Fruit fly (Drosophila melanogaster) whole organism, embryonic: Measurements from ENCODE around the gene pot.

Experiments used
- Atf6 ChIP-seq: fragments of 200-800 bp; sonication (Bioruptor generic); IDR thresholded peaks from 2 replicates; pipeline ENCODE4 v1.3.6; 2022; ENCODE audit warnings: missing biosample characterization, missing genetic modification characterization
- B-H1 ChIP-seq: fragments of 200-800 bp; sonication (Bioruptor generic); IDR thresholded peaks from 3 replicates; pipeline ENCODE4 v1.3.6; 2022; ENCODE audit warnings: missing biosample characterization, missing genetic modification characterization
- CG10565 ChIP-seq: fragments of 200-800 bp; sonication (Bioruptor generic); optimal IDR thresholded peaks from 3 replicates; lab custom pipeline; 2016; ENCODE audit warnings: missing biosample characterization, mild to moderate bottlenecking, missing genetic modification characterization
- CG11085 ChIP-seq: fragments of 200-800 bp; sonication (Bioruptor generic); IDR thresholded peaks from 2 replicates; pipeline ENCODE4 v1.3.6; 2022; ENCODE audit warnings: missing biosample characterization, missing genetic modification characterization
- CG12071 ChIP-seq: fragments of 200-800 bp; sonication (Bioruptor generic); optimal IDR thresholded peaks from 3 replicates; lab custom pipeline; 2018; ENCODE audit warnings: missing biosample characterization, mild to moderate bottlenecking, missing genetic modification characterization
- CG13287 ChIP-seq: fragments of 200-800 bp; sonication (Bioruptor generic); IDR thresholded peaks from 2 replicates; pipeline ENCODE4 v1.3.6; 2022; ENCODE audit warnings: missing biosample characterization, missing genetic modification characterization; ENCODE audit not compliant: partially characterized antibody
- CG13775 ChIP-seq: fragments of 200-800 bp; sonication (Bioruptor generic); optimal IDR thresholded peaks from 3 replicates; lab custom pipeline; 2017; ENCODE audit warnings: missing biosample characterization, mild to moderate bottlenecking, missing genetic modification characterization
- CG17359 ChIP-seq: fragments of 200-800 bp; sonication (Bioruptor generic); optimal IDR thresholded peaks from 3 replicates; lab custom pipeline; 2018; ENCODE audit warnings: missing biosample characterization, mild to moderate bottlenecking, missing genetic modification characterization, moderate library complexity
- CG17361 ChIP-seq: fragments of 200-800 bp; sonication (Bioruptor generic); IDR thresholded peaks from 3 replicates; pipeline ENCODE4 v1.3.6; 2022; ENCODE audit warnings: missing biosample characterization, missing genetic modification characterization
- CG2120 ChIP-seq: fragments of 200-800 bp; sonication (Bioruptor generic); optimal IDR thresholded peaks from 3 replicates; lab custom pipeline; 2016; ENCODE audit warnings: missing biosample characterization, missing genetic modification characterization
- CG2712 ChIP-seq: fragments of 200-800 bp; optimal IDR thresholded peaks from 3 replicates; lab custom pipeline; 2019; ENCODE audit warnings: missing biosample characterization, mild to moderate bottlenecking, missing genetic modification characterization, moderate library complexity
- CG2875 ChIP-seq: fragments of 200-800 bp; sonication (Bioruptor generic); optimal IDR thresholded peaks from 2 replicates; lab custom pipeline; 2017; ENCODE audit warnings: missing biosample characterization, mild to moderate bottlenecking, missing genetic modification characterization, missing genetic modification reagents
- CG31224 ChIP-seq: fragments of 200-800 bp; sonication (Bioruptor generic); IDR thresholded peaks from 2 replicates; pipeline ENCODE4 v1.3.6; 2022; ENCODE audit warnings: missing biosample characterization, missing genetic modification characterization
- CG32772 ChIP-seq: fragments of 200-800 bp; sonication (Bioruptor generic); IDR thresholded peaks from 2 replicates; pipeline ENCODE4 v1.3.6; 2022; ENCODE audit warnings: missing biosample characterization, missing genetic modification characterization
- CG33213 ChIP-seq: fragments of 200-800 bp; sonication (Bioruptor generic); optimal IDR thresholded peaks from 3 replicates; lab custom pipeline; 2016; ENCODE audit warnings: missing biosample characterization, missing genetic modification characterization
- CG3847 ChIP-seq: fragments of 200-800 bp; sonication (Bioruptor generic); IDR thresholded peaks from 2 replicates; pipeline ENCODE4 v1.3.6; 2022; ENCODE audit warnings: missing biosample characterization, missing genetic modification characterization
- CG5245 ChIP-seq: fragments of 200-800 bp; sonication (Bioruptor generic); optimal IDR thresholded peaks from 3 replicates; lab custom pipeline; 2016; ENCODE audit warnings: missing biosample characterization, missing genetic modification characterization
- CG6272 ChIP-seq: fragments of 200-800 bp; sonication (Bioruptor generic); IDR thresholded peaks from 2 replicates; pipeline ENCODE4 v1.3.6; 2022; ENCODE audit warnings: missing biosample characterization, missing genetic modification characterization
- Camta ChIP-seq: fragments of 200-800 bp; sonication (Bioruptor generic); optimal IDR thresholded peaks from 2 replicates; lab custom pipeline; 2016; ENCODE audit warnings: missing biosample characterization, missing genetic modification characterization
- Doc3 ChIP-seq: fragments of 200-800 bp; sonication (Bioruptor generic); IDR thresholded peaks from 3 replicates; pipeline ENCODE4 v1.3.6; 2022; ENCODE audit warnings: missing biosample characterization, missing genetic modification characterization; ENCODE audit not compliant: partially characterized antibody
- Dref ChIP-seq: fragments of 200-800 bp; sonication (Bioruptor generic); IDR thresholded peaks from 2 replicates; pipeline ENCODE4 v1.3.6; 2022; ENCODE audit warnings: missing biosample characterization, missing genetic modification characterization
- Ets65A ChIP-seq: fragments of 200-800 bp; sonication (Bioruptor generic); peaks from one replicate; lab custom pipeline; 2016; ENCODE audit warnings: missing biosample characterization, missing genetic modification characterization
- GATAe ChIP-seq: fragments of 200-800 bp; sonication (Bioruptor generic); conservative IDR thresholded peaks from 2 replicates; pipeline ENCODE4 v1.3.6; 2022; ENCODE audit warnings: missing biosample characterization, missing genetic modification characterization
- HLH54F ChIP-seq: fragments of 200-800 bp; sonication (Bioruptor generic); optimal IDR thresholded peaks from 3 replicates; lab custom pipeline; 2016; ENCODE audit warnings: missing biosample characterization, missing genetic modification characterization
- Hmx ChIP-seq: fragments of 200-800 bp; sonication (Bioruptor generic); optimal IDR thresholded peaks from 2 replicates; lab custom pipeline; 2016; ENCODE audit warnings: missing biosample characterization, missing genetic modification characterization
- Max ChIP-seq: fragments of 200-800 bp; sonication (Bioruptor generic); optimal IDR thresholded peaks from 2 replicates; lab custom pipeline; 2016; ENCODE audit warnings: missing biosample characterization, mild to moderate bottlenecking, missing genetic modification characterization
- NC2α ChIP-seq: fragments of 200-800 bp; sonication (Bioruptor generic); optimal IDR thresholded peaks from 2 replicates; lab custom pipeline; 2016; ENCODE audit warnings: missing biosample characterization, missing genetic modification characterization
- Opbp ChIP-seq: fragments of 200-800 bp; sonication (Bioruptor generic); IDR thresholded peaks from 3 replicates; pipeline ENCODE4 v1.3.6; 2022; ENCODE audit warnings: missing biosample characterization, missing genetic modification characterization; ENCODE audit not compliant: partially characterized antibody
- Ssrp ChIP-seq: fragments of 200-800 bp; sonication (Bioruptor generic); optimal IDR thresholded peaks from 2 replicates; lab custom pipeline; 2018; ENCODE audit warnings: missing biosample characterization, mild to moderate bottlenecking, missing genetic modification characterization, moderate library complexity
- Xrp1 ChIP-seq: fragments of 200-800 bp; sonication (Bioruptor generic); IDR thresholded peaks from 2 replicates; pipeline ENCODE4 v1.3.6; 2022; ENCODE audit warnings: missing biosample characterization, missing genetic modification characterization
- al ChIP-seq: fragments of 200-800 bp; sonication (Bioruptor generic); IDR thresholded peaks from 2 replicates; pipeline ENCODE4 v1.3.6; 2022; ENCODE audit warnings: missing biosample characterization, missing genetic modification characterization
- ato ChIP-seq: fragments of 200-800 bp; sonication (Bioruptor generic); IDR thresholded peaks from 2 replicates; pipeline ENCODE4 v1.3.6; 2022; ENCODE audit warnings: missing biosample characterization, missing genetic modification characterization; ENCODE audit not compliant: partially characterized antibody
- chif ChIP-seq, 2 experiments: fragments of 200-800 bp; sonication (Bioruptor generic); optimal IDR thresholded peaks; 3 replicates each; lab custom pipeline; 2016; ENCODE audit warnings: missing biosample characterization in 2 of 2, missing genetic modification characterization in 2 of 2
- exex ChIP-seq: fragments of 200-800 bp; sonication (Bioruptor generic); optimal IDR thresholded peaks from 4 replicates; lab custom pipeline; 2018; ENCODE audit warnings: missing biosample characterization, mild to moderate bottlenecking, missing genetic modification characterization, moderate library complexity
- gsb ChIP-seq: fragments of 200-800 bp; sonication (Bioruptor generic); IDR thresholded peaks from 2 replicates; pipeline ENCODE4 v1.3.6; 2022; ENCODE audit warnings: missing biosample characterization, missing genetic modification characterization
- gsb-n ChIP-seq: fragments of 200-800 bp; sonication (Bioruptor generic); optimal IDR thresholded peaks from 3 replicates; lab custom pipeline; 2018; ENCODE audit warnings: missing biosample characterization, mild to moderate bottlenecking, missing genetic modification characterization
- hb ChIP-seq: fragments of 200-800 bp; sonication (Bioruptor generic); IDR thresholded peaks from 3 replicates; pipeline ENCODE4 v1.3.6; 2022; ENCODE audit warnings: missing biosample characterization, missing genetic modification characterization; ENCODE audit not compliant: partially characterized antibody
- hth ChIP-seq: fragments of >200 bp; optimal IDR thresholded peaks from 2 replicates; lab custom pipeline; 2017; ENCODE audit warnings: inconsistent platforms
- pan ChIP-seq, 4 experiments: fragments of >200 bp in 3 of 4; fragments of 200-800 bp in 1 of 4; sonication (Bioruptor generic) in 1 of 4; optimal IDR thresholded peaks in 3 of 4; IDR thresholded peaks in 1 of 4; 2 replicates each; pipeline versions ENCODE4 v1.3.6 to Lab custom; 2017 to 2022; ENCODE audit warnings: missing biosample characterization in 2 of 4, missing genetic modification characterization in 2 of 4, mixed read lengths in 1 of 4
- pho ChIP-seq: fragments of 200-800 bp; sonication (Bioruptor generic); optimal IDR thresholded peaks from 2 replicates; lab custom pipeline; 2016; ENCODE audit warnings: missing biosample characterization, missing genetic modification characterization
- slou ChIP-seq: fragments of 200-800 bp; sonication (Bioruptor generic); optimal IDR thresholded peaks from 3 replicates; lab custom pipeline; 2016; ENCODE audit warnings: missing biosample characterization, missing genetic modification characterization
- slp2 ChIP-seq: fragments of 200-800 bp; sonication (Bioruptor generic); optimal IDR thresholded peaks from 2 replicates; lab custom pipeline; 2016; ENCODE audit warnings: missing biosample characterization, missing genetic modification characterization
- stc ChIP-seq: fragments of 200-800 bp; sonication (Bioruptor generic); IDR thresholded peaks from 2 replicates; pipeline ENCODE4 v1.3.6; 2022; ENCODE audit warnings: missing biosample characterization, missing genetic modification characterization
- sug ChIP-seq: fragments of 200-800 bp; optimal IDR thresholded peaks from 2 replicates; lab custom pipeline; 2019; ENCODE audit warnings: missing biosample characterization, mild to moderate bottlenecking, missing genetic modification characterization, moderate library complexity
- trem ChIP-seq: fragments of 200-800 bp; optimal IDR thresholded peaks from 3 replicates; lab custom pipeline; 2019; ENCODE audit warnings: missing biosample characterization, mild to moderate bottlenecking, missing genetic modification characterization, moderate library complexity

Gene pot

DNA sequence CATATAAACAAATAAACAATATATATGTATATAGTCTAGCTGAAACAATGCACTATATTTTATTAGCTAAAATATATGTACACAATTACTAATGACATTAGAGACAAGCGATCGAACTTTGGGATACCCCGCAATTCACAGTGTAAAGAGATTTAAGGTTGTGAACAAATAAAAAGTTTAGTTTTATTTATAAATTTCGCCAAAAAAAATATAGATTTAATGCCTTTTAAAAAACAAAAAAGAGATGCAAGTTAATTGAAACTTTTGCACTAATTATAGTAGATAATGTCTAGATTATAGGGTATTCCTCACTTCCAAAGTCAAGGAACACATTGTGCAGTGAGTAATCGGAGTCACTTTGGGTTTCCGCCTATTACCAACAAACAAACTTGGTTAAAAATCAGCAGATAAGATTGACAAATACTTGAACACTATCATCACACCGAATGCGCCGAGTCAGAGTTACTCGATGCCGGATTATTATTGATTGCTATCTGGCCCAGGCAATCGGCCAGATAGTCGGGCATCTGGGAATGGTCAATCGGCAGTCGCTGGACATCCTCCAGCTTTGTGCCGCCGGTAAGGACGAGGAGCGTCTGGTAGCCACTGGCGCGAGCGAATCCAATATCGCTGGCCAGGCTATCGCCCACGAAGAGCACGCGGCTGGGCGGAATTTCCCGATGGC is 41.8 kb downstream of the pot start (continued):
- TF ChIP-seq NC2α (GFP tag; lab: Kevin White, UChicago) (no peak), Ets65A (GFP tag; lab: Kevin White, UChicago) (peak; percentile 69), Xrp1 (GFP tag; lab: Robert Waterston, UW) (no peak), CG17359 (tag; lab: Kevin White, UChicago) (no peak), Ssrp (tag; lab: Kevin White, UChicago) (no peak), slp2 (no peak), CG13287 (GFP tag; lab: Robert Waterston, UW) (no peak), Opbp (GFP tag; lab: Robert Waterston, UW) (no peak), pho (GFP tag; lab: Kevin White, UChicago) (no peak), gsb-n (tag; lab: Kevin White, UChicago) (no peak), B-H1 (GFP tag; lab: Robert Waterston, UW) (no peak), gsb (GFP tag; lab: Robert Waterston, UW) (no peak), CG33213 (no peak), Dref (GFP tag; lab: Robert Waterston, UW) (no peak), CG3847 (GFP tag; lab: Robert Waterston, UW) (no peak), CG11085 (GFP tag; lab: Robert Waterston, UW) (no peak), CG32772 (GFP tag; lab: Robert Waterston, UW) (no peak), stc (GFP tag; lab: Robert Waterston, UW) (no peak), hb (GFP tag; lab: Robert Waterston, UW) (no peak), CG2875 (GFP tag; lab: Kevin White, UChicago) (no peak), sug (tag; lab: Kevin White, UChicago) (peak; percentile 38), HLH54F (GFP tag; lab: Kevin White, UChicago) (no peak), CG10565 (GFP tag; lab: Kevin White, UChicago) (no peak), CG31224 (GFP tag; lab: Robert Waterston, UW) (no peak), CG2120 (GFP tag; lab: Kevin White, UChicago) (no peak), al (GFP tag; lab: Robert Waterston, UW) (no peak), slou (GFP tag; lab: Kevin White, UChicago) (no peak), Camta (GFP tag; lab: Kevin White, UChicago) (no peak), pan (optimal IDR thresholded peaks at IDR 0.05; lab: Kevin White, UChicago) (no peak), pan (GFP tag; optimal IDR thresholded peaks at IDR 0.05 in 1 of 2, IDR thresholded peaks at IDR 0.05 in 1 of 2) (peak in 1 of 2 experiments; percentile 8), CG2712 (tag; lab: Kevin White, UChicago) (no peak), GATAe (no peak), CG12071 (GFP tag; lab: Kevin White, UChicago) (no peak), exex (tag; lab: Kevin White, UChicago) (peak; percentile 64), CG6272 (GFP tag; lab: Robert Waterston, UW) (no peak), Atf6 (0 out of 2 replicates have a peak, but pooled peaks have one; percentile 6), CG5245 (GFP tag; lab: Kevin White, UChicago) (no peak), Max (GFP tag; lab: Kevin White, UChicago) (no peak), Doc3 (no peak), hth (no peak), ato (GFP tag; lab: Robert Waterston, UW) (no peak), Hmx (GFP tag; lab: Kevin White, UChicago) (no peak), chif (GFP tag; optimal IDR thresholded peaks at IDR 0.05; lab: Kevin White, UChicago) (no peak), trem (no peak), CG13775 (no peak), CG17361 (GFP tag; lab: Robert Waterston, UW) (no peak)
